Worm (Caenorhabditis elegans): Measurements from ENCODE around the gene nhr-76.

The nhr-76 gene

ce11 chrIV:587729-588128 is 39.6 kb upstream of the nhr-76 start, which contains the start of gene C18H7.12:
TSS of gene C18H7.12 (minus strand) at chrIV:587829.
- no peak for TF ChIP-seq C34F6.9 (tag; optimal IDR thresholded peaks at IDR 0.05)
- TF ChIP-seq lin-11 (tag; optimal IDR thresholded peaks at IDR 0.05), result no peak
- TF ChIP-seq lin-39 (tag; optimal IDR thresholded peaks at IDR 0.05), result no peak
- no peak for TF ChIP-seq crh-2 (tag; optimal IDR thresholded peaks at IDR 0.05)
- no peak for TF ChIP-seq fos-1 (tag; optimal IDR thresholded peaks at IDR 0.05)
- TF ChIP-seq ztf-11 (tag; optimal IDR thresholded peaks at IDR 0.05), result no peak
- no peak for TF ChIP-seq unc-55 (GFP tag; optimal IDR thresholded peaks at IDR 0.05)
- TF ChIP-seq Y55F3AM.14 (GFP tag; optimal IDR thresholded peaks at IDR 0.05), result no peak
- no peak for TF ChIP-seq ztf-4 (tag; optimal IDR thresholded peaks at IDR 0.05)
- TF ChIP-seq zag-1 (tag; optimal IDR thresholded peaks at IDR 0.05), result no peak
- TF ChIP-seq alr-1 (tag; optimal IDR thresholded peaks at IDR 0.05), result no peak
- TF ChIP-seq nhr-129 (tag; optimal IDR thresholded peaks at IDR 0.05), result no peak

- TF ChIP-seq nhr-23 (tag; optimal IDR thresholded peaks at IDR 0.05) (no peak), sem-4 (tag; optimal IDR thresholded peaks at IDR 0.05) (no peak), ztf-1 (GFP tag; conservative IDR thresholded peaks at IDR 0.05) (no peak), lin-39 (tag; optimal IDR thresholded peaks at IDR 0.05) (no peak), snpc-4 (tag; optimal IDR thresholded peaks at IDR 0.05) (no peak), sma-9 (GFP tag; optimal IDR thresholded peaks at IDR 0.05) (no peak), sma-9 (tag; optimal IDR thresholded peaks at IDR 0.05) (no peak), ceh-82 (tag; optimal IDR thresholded peaks at IDR 0.05) (no peak), mbf-1 (tag; optimal IDR thresholded peaks at IDR 0.05) (no peak), sma-3 (GFP tag; optimal IDR thresholded peaks at IDR 0.05) (no peak), lsy-2 (tag; optimal IDR thresholded peaks at IDR 0.05) (no peak), ZK546.5 (tag; optimal IDR thresholded peaks at IDR 0.05) (no peak)
Observed at ce11 chrIV:592382-592781, 35.0 kb upstream of the nhr-76 start, which contains the start of gene C18H7.6. TSS of gene C18H7.6 (minus strand) at chrIV:592485.

DNA sequence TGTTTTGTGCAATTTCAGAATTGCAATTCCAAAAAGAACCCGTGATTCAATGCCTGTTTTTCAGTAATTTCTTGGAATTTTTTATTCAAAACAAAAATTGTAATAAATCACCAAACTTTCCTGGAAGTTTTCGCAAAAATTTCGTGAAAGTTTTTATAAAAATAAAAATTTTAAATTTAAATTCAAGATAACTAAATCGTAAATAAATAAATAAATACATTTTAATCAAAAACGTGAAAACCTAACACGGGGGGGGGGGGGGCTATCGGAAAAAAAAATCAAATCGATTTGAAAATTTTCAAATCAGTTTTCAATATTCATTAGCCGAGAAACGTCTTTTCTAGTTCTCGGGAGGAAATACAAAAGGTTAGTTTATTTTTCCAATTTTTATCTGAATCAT is 34.3 kb upstream of the nhr-76 start, which contains the start of gene C18H7.4:
Gene C18H7.4, plus strand, starts transcription at position 301 of the 400 bp plus-strand sequence.
- TF ChIP-seq sma-9 (GFP tag; optimal IDR thresholded peaks at IDR 0.05) (no peak), sma-9 (tag; optimal IDR thresholded peaks at IDR 0.05) (no peak), nhr-10 (tag; optimal IDR thresholded peaks at IDR 0.05) (no peak), unc-39 (tag; optimal IDR thresholded peaks at IDR 0.05) (no peak), ceh-82 (tag; optimal IDR thresholded peaks at IDR 0.05) (no peak), zag-1 (tag; optimal IDR thresholded peaks at IDR 0.05) (no peak)

ce11 chrIV:594840-595239 is 32.5 kb upstream of the nhr-76 start:
- TF ChIP-seq peb-1 (tag; optimal IDR thresholded peaks at IDR 0.05), result no peak
- no peak for TF ChIP-seq nhr-237 (tag; optimal IDR thresholded peaks at IDR 0.05)
- no peak for TF ChIP-seq nhr-77 (tag; optimal IDR thresholded peaks at IDR 0.05)
- TF ChIP-seq ceh-16 (tag; optimal IDR thresholded peaks at IDR 0.05), result no peak
- no peak for TF ChIP-seq ztf-4 (tag; optimal IDR thresholded peaks at IDR 0.05)
- no peak for TF ChIP-seq mab-5 (tag; optimal IDR thresholded peaks at IDR 0.05)

- TF ChIP-seq sma-3 (GFP tag; optimal IDR thresholded peaks at IDR 0.05) (no peak), fos-1 (tag; optimal IDR thresholded peaks at IDR 0.05) (peak; percentile 79)
Observed at ce11 chrIV:596292-596952, 30.9 kb upstream of the nhr-76 start, which contains the start of the genes C18H7.7 and C18H7.11. TSS of gene C18H7.7 (minus strand) at chrIV:596392. TSS of gene C18H7.11 (plus strand) at chrIV:596902.

- TF ChIP-seq C34F6.9 (tag; optimal IDR thresholded peaks at IDR 0.05) (no peak), sem-4 (tag; optimal IDR thresholded peaks at IDR 0.05) (no peak), mdl-1 (tag; optimal IDR thresholded peaks at IDR 0.05) (no peak), ceh-16 (tag; optimal IDR thresholded peaks at IDR 0.05) (no peak), nhr-237 (tag; optimal IDR thresholded peaks at IDR 0.05) (no peak), nhr-25 (tag; optimal IDR thresholded peaks at IDR 0.05) (no peak), unc-39 (tag; optimal IDR thresholded peaks at IDR 0.05) (no peak), ama-1 (optimal IDR thresholded peaks at IDR 0.05) (no peak), egl-27 (tag; optimal IDR thresholded peaks at IDR 0.05) (no peak), dmd-4 (tag; optimal IDR thresholded peaks at IDR 0.05) (no peak), aly-2 (tag; optimal IDR thresholded peaks at IDR 0.05) (no peak), fos-1 (tag; optimal IDR thresholded peaks at IDR 0.05) (no peak), nhr-21 (tag; optimal IDR thresholded peaks at IDR 0.05) (no peak), zag-1 (tag; optimal IDR thresholded peaks at IDR 0.05) (no peak), gmeb-1 (tag; optimal IDR thresholded peaks at IDR 0.05) (no peak), nhr-11 (tag; optimal IDR thresholded peaks at IDR 0.05) (no peak), nhr-6 (tag; optimal IDR thresholded peaks at IDR 0.05) (no peak), R02D3.7 (tag; optimal IDR thresholded peaks at IDR 0.05) (no peak)
Observed at ce11 chrIV:601595-601994, 25.7 kb upstream of the nhr-76 start, which contains the start of gene srt-59. TSS of gene srt-59 (minus strand) at chrIV:601695.
